Worm (Caenorhabditis elegans): ENCODE results near the gene B0252.11.
A peak's percentile ranks its signal among the peaks of the same experiment; 100 is the strongest.

Gene B0252.11

ce11 chrII:6888211-6888610 is 29.4 kb downstream of the B0252.11 start (continued):
- peak; percentile 84 for TF ChIP-seq nhr-71 (tag; optimal IDR thresholded peaks at IDR 0.05)
- peak; percentile 55 for TF ChIP-seq ztf-4 (tag; optimal IDR thresholded peaks at IDR 0.05)
- TF ChIP-seq tbx-2 (tag; optimal IDR thresholded peaks at IDR 0.05), result peak; percentile 70
- TF ChIP-seq mdl-1 (tag; optimal IDR thresholded peaks at IDR 0.05), result no peak

ce11 chrII:6887319-6888005 is 30.1 kb downstream of the B0252.11 start, which contains the start of gene pmp-2:
pmp-2 (minus strand) TSS chrII:6887805.
- TF ChIP-seq lin-35 (GFP tag; optimal IDR thresholded peaks at IDR 0.05) (peak in 1 of 2 experiments; percentile 4), elt-2 (tag; optimal IDR thresholded peaks at IDR 0.05) (peak; percentile 10), unc-86 (tag; optimal IDR thresholded peaks at IDR 0.05) (no peak), nhr-20 (tag; optimal IDR thresholded peaks at IDR 0.05) (peak; percentile 80), efl-1 (optimal IDR thresholded peaks at IDR 0.05) (no peak), efl-1 (GFP tag; optimal IDR thresholded peaks at IDR 0.05 in 1 of 2) (peak in 1 of 2 experiments; percentile 91), elt-3 (tag; optimal IDR thresholded peaks at IDR 0.05) (peak in 2 of 6 experiments; percentile 49 to 51), lsy-2 (tag; optimal IDR thresholded peaks at IDR 0.05) (no peak)

- TF ChIP-seq nhr-12 (tag; optimal IDR thresholded peaks at IDR 0.05) (no peak), mab-9 (GFP tag; IDR thresholded peaks at IDR 0.05) (no peak), nhr-47 (tag; optimal IDR thresholded peaks at IDR 0.05) (no peak), nhr-84 (tag; optimal IDR thresholded peaks at IDR 0.05) (no peak), jun-1 (tag; optimal IDR thresholded peaks at IDR 0.05) (no peak), nhr-71 (tag; optimal IDR thresholded peaks at IDR 0.05) (no peak), alr-1 (tag; optimal IDR thresholded peaks at IDR 0.05; ENCODE audit: borderline replicate concordance) (no peak), blmp-1 (tag; optimal IDR thresholded peaks at IDR 0.05) (no peak), tlp-1 (tag; optimal IDR thresholded peaks at IDR 0.05) (no peak), lin-15B (tag; optimal IDR thresholded peaks at IDR 0.05) (no peak), rnt-1 (tag; optimal IDR thresholded peaks at IDR 0.05) (no peak), swsn-7 (tag; optimal IDR thresholded peaks at IDR 0.05) (no peak), fkh-4 (tag; optimal IDR thresholded peaks at IDR 0.05; ENCODE audit: borderline replicate concordance) (no peak), unc-98 (GFP tag; IDR thresholded peaks at IDR 0.05) (no peak), irx-1 (tag; optimal IDR thresholded peaks at IDR 0.05) (no peak), lin-14 (GFP tag; optimal IDR thresholded peaks at IDR 0.05) (no peak), ces-1 (GFP tag; optimal IDR thresholded peaks at IDR 0.05) (no peak), sup-37 (GFP tag; optimal IDR thresholded peaks at IDR 0.05) (no peak)
Measured at ce11 chrII:6884568-6884967, 33.0 kb downstream of the B0252.11 start.

- TF ChIP-seq efl-1 (optimal IDR thresholded peaks at IDR 0.05) (no peak), efl-1 (GFP tag; optimal IDR thresholded peaks at IDR 0.05 in 1 of 2) (peak in 1 of 2 experiments; percentile 68), elt-2 (tag; optimal IDR thresholded peaks at IDR 0.05) (peak; percentile 69), rnt-1 (tag; optimal IDR thresholded peaks at IDR 0.05) (no peak), pqm-1 (tag; optimal IDR thresholded peaks at IDR 0.05) (peak; percentile 58)
Measured at ce11 chrII:6883716-6884115, 33.9 kb downstream of the B0252.11 start, which contains the start of gene pmp-1. pmp-1 (minus strand) TSS chrII:6883754.

DNA sequence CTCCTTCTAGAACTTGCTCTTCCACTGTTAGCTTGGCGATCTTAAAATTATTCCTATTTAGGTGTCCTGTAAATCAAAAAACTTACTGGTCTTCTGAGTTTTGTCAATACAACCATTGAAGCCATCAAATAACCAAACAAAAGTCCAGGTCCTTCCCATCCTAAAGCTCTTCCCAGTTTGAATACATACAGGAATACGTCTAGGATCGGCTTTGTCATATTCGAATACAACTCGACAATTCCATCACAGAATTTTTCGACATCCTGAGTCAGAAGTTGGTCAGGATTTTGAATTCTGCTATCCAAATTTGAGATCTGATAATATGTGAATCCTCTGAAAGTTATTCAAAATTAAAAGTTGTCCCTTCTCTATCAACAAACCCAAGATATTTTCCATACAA is 35.3 kb downstream of the B0252.11 start:
- no peak for TF ChIP-seq fkh-8 (tag; optimal IDR thresholded peaks at IDR 0.05)
- TF ChIP-seq efl-1 (optimal IDR thresholded peaks at IDR 0.05), result no peak
- peak in 1 of 2 experiments; percentile 85 for TF ChIP-seq efl-1 (GFP tag; optimal IDR thresholded peaks at IDR 0.05 in 1 of 2)
- no peak for TF ChIP-seq tbx-2 (tag; optimal IDR thresholded peaks at IDR 0.05)

ce11 chrII:6880067-6880466 is 37.5 kb downstream of the B0252.11 start, which contains the start of gene C44B7.7:
C44B7.7 (minus strand) TSS chrII:6880167.
- TF ChIP-seq ceh-90 (tag; optimal IDR thresholded peaks at IDR 0.05) (no peak), egl-27 (tag; optimal IDR thresholded peaks at IDR 0.05) (no peak), egl-13 (tag; optimal IDR thresholded peaks at IDR 0.05) (no peak), swsn-7 (tag; optimal IDR thresholded peaks at IDR 0.05) (no peak), alr-1 (tag; optimal IDR thresholded peaks at IDR 0.05; ENCODE audit: borderline replicate concordance) (no peak), elt-2 (tag; optimal IDR thresholded peaks at IDR 0.05) (no peak), ets-5 (GFP tag; IDR thresholded peaks at IDR 0.05) (no peak), dsc-1 (tag; optimal IDR thresholded peaks at IDR 0.05) (no peak), fos-1 (tag; optimal IDR thresholded peaks at IDR 0.05) (no peak), skn-1 (tag; optimal IDR thresholded peaks at IDR 0.05) (no peak), isw-1 (GFP tag; IDR thresholded peaks at IDR 0.05) (no peak), lir-3 (tag; optimal IDR thresholded peaks at IDR 0.05; ENCODE audit: poor library complexity) (no peak), jun-1 (tag; optimal IDR thresholded peaks at IDR 0.05) (no peak), unc-98 (GFP tag; IDR thresholded peaks at IDR 0.05) (no peak)

Data from whole organism, L1 larva.